Worm (Caenorhabditis elegans) whole organism, young adult: ENCODE measurements around the gene pld-1.

Experiments used
- B0035.1 ChIP-seq: sonication (generic microtip); optimal IDR thresholded peaks from 2 replicates; lab custom pipeline; 2016; ENCODE audit warnings: missing genetic modification characterization, mild to moderate bottlenecking, missing compliant biosample characterization, missing genotype, missing genetic modification reagents
- B0336.3 ChIP-seq: fragments of 200-800 bp; sonication (Bioruptor generic); IDR thresholded peaks from 2 replicates; pipeline ENCODE4 v1.3.6; 2022; ENCODE audit warnings: missing genetic modification characterization, missing compliant biosample characterization
- D2030.7 ChIP-seq: fragments of 200-800 bp; sonication (Bioruptor generic); IDR thresholded peaks from 2 replicates; pipeline ENCODE4 v1.3.6; 2022; ENCODE audit warnings: missing genetic modification reagents, missing genetic modification characterization, missing compliant biosample characterization
- F33H1.4 ChIP-seq: fragments of 200-800 bp; sonication (Bioruptor generic); IDR thresholded peaks from 2 replicates; pipeline ENCODE4 v1.3.6; 2022; ENCODE audit warnings: missing genetic modification reagents, missing genetic modification characterization, missing compliant biosample characterization
- K11D2.4 ChIP-seq: fragments of 200-800 bp; sonication (Bioruptor generic); IDR thresholded peaks from 2 replicates; pipeline ENCODE4 v1.3.6; 2022; ENCODE audit warnings: missing genetic modification reagents, missing genetic modification characterization, missing compliant biosample characterization
- Y67H2A.10 ChIP-seq: fragments of 200-800 bp; sonication (Bioruptor generic); conservative IDR thresholded peaks from 2 replicates; pipeline ENCODE4 v1.3.6; 2022; ENCODE audit warnings: missing genetic modification reagents, missing genetic modification characterization, missing compliant biosample characterization
- attf-6 ChIP-seq: fragments of 200-800 bp; sonication (Bioruptor generic); IDR thresholded peaks from 2 replicates; pipeline ENCODE4 v1.3.6; 2022; ENCODE audit warnings: missing genetic modification reagents, missing genetic modification characterization, missing compliant biosample characterization
- ceh-91 ChIP-seq: fragments of 200-800 bp; sonication (Bioruptor generic); IDR thresholded peaks from 2 replicates; pipeline ENCODE4 v1.3.6; 2022; ENCODE audit warnings: missing genetic modification reagents, missing genetic modification characterization, missing compliant biosample characterization
- chd-7 ChIP-seq: sonication (generic microtip); optimal IDR thresholded peaks from 2 replicates; lab custom pipeline; 2016; ENCODE audit warnings: mild to moderate bottlenecking, missing genetic modification characterization, moderate library complexity, missing compliant biosample characterization
- die-1 ChIP-seq: sonication (generic microtip); optimal IDR thresholded peaks from 2 replicates; lab custom pipeline; 2016; ENCODE audit warnings: missing genotype, mild to moderate bottlenecking, missing genetic modification characterization, missing compliant biosample characterization
- efl-1 ChIP-seq: fragments of 150-350 bp; optimal IDR thresholded peaks from 2 replicates; lab custom pipeline; 2014; ENCODE audit warnings: missing biosample characterization, missing genetic modification reagents, missing genetic modification characterization
- ekl-4 ChIP-seq: fragments of 200-800 bp; sonication (Bioruptor generic); IDR thresholded peaks from 2 replicates; pipeline ENCODE4 v1.3.6; 2022; ENCODE audit warnings: missing genetic modification reagents, missing genetic modification characterization, missing compliant biosample characterization
- him-1 ChIP-seq: sonication (generic microtip); optimal IDR thresholded peaks from 2 replicates; lab custom pipeline; 2016; ENCODE audit warnings: missing genotype, missing genetic modification reagents, missing genetic modification characterization, missing compliant biosample characterization
- hlh-26 ChIP-seq: fragments of 200-800 bp; sonication (Bioruptor generic); conservative IDR thresholded peaks from 2 replicates; pipeline ENCODE4 v1.3.6; 2022; ENCODE audit warnings: missing genetic modification reagents, missing genetic modification characterization, missing compliant biosample characterization
- hrde-1 ChIP-seq: sonication (generic microtip); optimal IDR thresholded peaks from 2 replicates; lab custom pipeline; 2016; ENCODE audit warnings: missing genetic modification characterization, mild to moderate bottlenecking, missing compliant biosample characterization, moderate library complexity, missing genotype, missing genetic modification reagents, borderline replicate concordance
- hsf-1 ChIP-seq: fragments of 200-800 bp; sonication (Bioruptor generic); IDR thresholded peaks from 2 replicates; pipeline ENCODE4 v1.3.6; 2022; ENCODE audit warnings: missing genetic modification reagents, missing genetic modification characterization, missing compliant biosample characterization
- lin-26 ChIP-seq: fragments of 200-800 bp; sonication (Bioruptor generic); IDR thresholded peaks from 2 replicates; pipeline ENCODE4 v1.3.6; 2022; ENCODE audit warnings: missing genetic modification reagents, missing genetic modification characterization, missing compliant biosample characterization
- lin-54 ChIP-seq: fragments of 200-800 bp; sonication (Bioruptor generic); optimal IDR thresholded peaks from 2 replicates; lab custom pipeline; 2018; ENCODE audit warnings: mild to moderate bottlenecking, missing genetic modification characterization, missing compliant biosample characterization
- lir-1 ChIP-seq: fragments of 200-800 bp; sonication (Bioruptor generic); conservative IDR thresholded peaks from 2 replicates; pipeline ENCODE4 v1.3.6; 2022; ENCODE audit warnings: missing genetic modification reagents, missing genetic modification characterization, missing compliant biosample characterization
- lsl-1 ChIP-seq: fragments of 200-800 bp; sonication (Bioruptor generic); optimal IDR thresholded peaks from 2 replicates; lab custom pipeline; 2018; ENCODE audit warnings: mild to moderate bottlenecking, missing genetic modification characterization, moderate library complexity, missing compliant biosample characterization
- madf-10 ChIP-seq: sonication (generic microtip); optimal IDR thresholded peaks from 2 replicates; lab custom pipeline; 2016; ENCODE audit warnings: mild to moderate bottlenecking, missing genetic modification characterization, missing compliant biosample characterization
- madf-3 ChIP-seq: fragments of 200-800 bp; sonication (Bioruptor generic); IDR thresholded peaks from 2 replicates; pipeline ENCODE4 v1.3.6; 2022; ENCODE audit warnings: missing genetic modification reagents, missing genetic modification characterization, missing compliant biosample characterization
- madf-6 ChIP-seq: fragments of 200-800 bp; sonication (Bioruptor generic); IDR thresholded peaks from 2 replicates; pipeline ENCODE4 v1.3.6; 2022; ENCODE audit warnings: missing genetic modification reagents, missing genetic modification characterization, missing compliant biosample characterization
- mcd-1 ChIP-seq: fragments of 200-800 bp; sonication (Bioruptor generic); IDR thresholded peaks from 2 replicates; pipeline ENCODE4 v1.3.6; 2022; ENCODE audit warnings: missing genetic modification reagents, missing genetic modification characterization, missing compliant biosample characterization
- pbrm-1 ChIP-seq: fragments of 200-800 bp; sonication (Bioruptor generic); IDR thresholded peaks from 2 replicates; pipeline ENCODE4 v1.3.6; 2022; ENCODE audit warnings: missing genetic modification reagents, missing genetic modification characterization, missing compliant biosample characterization
- rcor-1 ChIP-seq: fragments of 200-800 bp; sonication (Bioruptor generic); IDR thresholded peaks from 2 replicates; pipeline ENCODE4 v1.3.6; 2022; ENCODE audit warnings: missing genetic modification reagents, missing genetic modification characterization, missing compliant biosample characterization
- repo-1 ChIP-seq: sonication (generic microtip); optimal IDR thresholded peaks from 2 replicates; lab custom pipeline; 2017; ENCODE audit warnings: mild to moderate bottlenecking, missing genetic modification characterization, missing compliant biosample characterization
- rpc-1 ChIP-seq, 2 experiments: fragments of 150-350 bp in 1 of 2; sonication (generic microtip) in 1 of 2; optimal IDR thresholded peaks; 2 replicates each; lab custom pipeline; 2014 to 2018; ENCODE audit warnings: missing biosample characterization in 1 of 2, missing genetic modification characterization in 1 of 2, missing genetic modification reagents in 1 of 2, missing genotype in 1 of 2
- sdz-38 ChIP-seq: sonication (generic microtip); optimal IDR thresholded peaks from 2 replicates; lab custom pipeline; 2016; ENCODE audit warnings: missing genotype, missing genetic modification characterization, missing compliant biosample characterization
- snpc-4 ChIP-seq, 5 experiments: fragments of 150-350 bp in 1 of 5; sonication (generic microtip) in 4 of 5; optimal IDR thresholded peaks; 2 replicates each; lab custom pipeline; 2014 to 2018; ENCODE audit warnings: missing genetic modification characterization in 5 of 5, missing biosample characterization in 3 of 5, antibody characterized with exemption in 2 of 5, mild to moderate bottlenecking in 2 of 5, missing compliant biosample characterization in 2 of 5, missing genotype in 2 of 5, moderate library complexity in 2 of 5, missing genetic modification reagents in 1 of 5
- tlf-1 ChIP-seq: fragments of 200-800 bp; sonication (Bioruptor generic); optimal IDR thresholded peaks from 2 replicates; lab custom pipeline; 2018; ENCODE audit warnings: mild to moderate bottlenecking, missing genetic modification characterization, missing compliant biosample characterization
- unc-130 ChIP-seq: sonication (generic microtip); optimal IDR thresholded peaks from 2 replicates; lab custom pipeline; 2016; ENCODE audit warnings: missing genetic modification reagents, missing genetic modification characterization, missing compliant biosample characterization
- ztf-18 ChIP-seq: sonication (generic microtip); optimal IDR thresholded peaks from 2 replicates; lab custom pipeline; 2016; ENCODE audit warnings: missing genotype, mild to moderate bottlenecking, missing genetic modification characterization, missing compliant biosample characterization
- ztf-25 ChIP-seq: fragments of 200-800 bp; sonication (Bioruptor generic); IDR thresholded peaks from 2 replicates; pipeline ENCODE4 v1.3.6; 2022; ENCODE audit warnings: missing genetic modification reagents, missing genetic modification characterization, missing compliant biosample characterization
- ztf-26 ChIP-seq: sonication (generic microtip); optimal IDR thresholded peaks from 2 replicates; lab custom pipeline; 2017; ENCODE audit warnings: missing genetic modification characterization, missing compliant biosample characterization

The pld-1 gene

ce11 chrII:5057315-5057714 lies 34.2 kb downstream of the pld-1 start (continued):
- peak; percentile 40 for TF ChIP-seq madf-10
- peak; percentile 31 for TF ChIP-seq chd-7
- TF ChIP-seq rpc-1 (optimal IDR thresholded peaks at IDR 0.05; lab: Kevin White, UChicago) = peak; percentile 58
- TF ChIP-seq rpc-1 (tag; optimal IDR thresholded peaks at IDR 0.05; lab: Kevin White, UChicago) = peak; percentile 66
- TF ChIP-seq sdz-38 (tag; lab: Kevin White, UChicago) = no peak
- TF ChIP-seq repo-1 (tag; lab: Kevin White, UChicago) = peak; percentile 88
- TF ChIP-seq mcd-1 (GFP tag; lab: Robert Waterston, UW) = peak; percentile 89
- TF ChIP-seq ceh-91 (GFP tag; lab: Robert Waterston, UW) = peak; percentile 55; the same call in 1 of the 2 replicates
- TF ChIP-seq ztf-26 (tag; lab: Kevin White, UChicago) = peak; percentile 63
- peak; percentile 91 for TF ChIP-seq him-1 (tag; lab: Kevin White, UChicago)

- TF ChIP-seq mcd-1 (GFP tag; lab: Robert Waterston, UW) (peak; percentile 57), B0035.1 (tag; lab: Kevin White, UChicago) (no peak), hrde-1 (peak; percentile 33), lin-26 (0 out of 2 replicates have a peak, but pooled peaks have one; percentile 13), F33H1.4 (peak; percentile 12; the same call in 1 of the 2 replicates), hsf-1 (GFP tag; lab: Robert Waterston, UW) (peak; percentile 65; the same call in 1 of the 2 replicates), lsl-1 (GFP tag; lab: Kevin White, UChicago) (peak; percentile 34), K11D2.4 (GFP tag; lab: Robert Waterston, UW) (0 out of 2 replicates have a peak, but pooled peaks have one; percentile 40), D2030.7 (GFP tag; lab: Robert Waterston, UW) (peak; percentile 29; the same call in 1 of the 2 replicates), ekl-4 (peak; percentile 77; the same call in 1 of the 2 replicates), tlf-1 (GFP tag; lab: Kevin White, UChicago) (peak; percentile 10), attf-6 (GFP tag; lab: Robert Waterston, UW) (0 out of 2 replicates have a peak, but pooled peaks have one; percentile 48), lin-54 (GFP tag; lab: Kevin White, UChicago) (peak; percentile 35), pbrm-1 (GFP tag; lab: Robert Waterston, UW) (peak; percentile 50; the same call in 1 of the 2 replicates), efl-1 (GFP tag; lab: Kevin White, UChicago) (peak; percentile 9), madf-3 (GFP tag; lab: Robert Waterston, UW) (0 out of 2 replicates have a peak, but pooled peaks have one; percentile 4), him-1 (tag; lab: Kevin White, UChicago) (peak; percentile 26), Y67H2A.10 (GFP tag; lab: Robert Waterston, UW) (no peak), B0336.3 (GFP tag; lab: Robert Waterston, UW) (peak; percentile 89), unc-130 (GFP tag; lab: Kevin White, UChicago) (peak; percentile 9), rcor-1 (GFP tag; lab: Robert Waterston, UW) (peak; percentile 49; the same call in 1 of the 2 replicates), ztf-25 (GFP tag; lab: Robert Waterston, UW) (no peak), lir-1 (GFP tag; lab: Robert Waterston, UW) (0 out of 2 replicates have a peak, but pooled peaks have one; percentile 8), repo-1 (tag; lab: Kevin White, UChicago) (no peak), die-1 (tag; lab: Kevin White, UChicago) (peak; percentile 26), snpc-4 (GFP tag; optimal IDR thresholded peaks at IDR 0.05; lab: Kevin White, UChicago) (no peak), snpc-4 (tag; optimal IDR thresholded peaks at IDR 0.05; lab: Kevin White, UChicago) (peak in 1 of 4 experiments; percentile 73), madf-6 (GFP tag; lab: Robert Waterston, UW) (peak; percentile 53), hlh-26 (GFP tag; lab: Robert Waterston, UW) (no peak), ztf-18 (tag; lab: Kevin White, UChicago) (no peak)
These were observed 35.2 kb downstream of the pld-1 start for ce11 chrII:5056254-5056653.
